Fruit fly (Drosophila melanogaster) whole organism, embryonic: ENCODE results near the gene Shc.

ENCODE experiments used
- CG12744 ChIP-seq: fragments of 200-800 bp; sonication (Bioruptor generic); optimal IDR thresholded peaks from 2 replicates; lab custom pipeline; 2016; ENCODE audit warnings: missing biosample characterization, missing genetic modification characterization
- CG13624 ChIP-seq: fragments of 200-800 bp; sonication (Bioruptor generic); optimal IDR thresholded peaks from 2 replicates; lab custom pipeline; 2016; ENCODE audit warnings: missing biosample characterization, missing genetic modification characterization
- CG5245 ChIP-seq: fragments of 200-800 bp; sonication (Bioruptor generic); optimal IDR thresholded peaks from 3 replicates; lab custom pipeline; 2016; ENCODE audit warnings: missing biosample characterization, missing genetic modification characterization
- cg ChIP-seq: fragments of 200-800 bp; sonication (Bioruptor generic); optimal IDR thresholded peaks from 3 replicates; lab custom pipeline; 2019; ENCODE audit warnings: missing biosample characterization, mild to moderate bottlenecking, missing genetic modification characterization, moderate library complexity
- inv ChIP-seq: fragments of 200-800 bp; sonication (Bioruptor generic); IDR thresholded peaks from 2 replicates; pipeline ENCODE4 v1.3.6; 2022; ENCODE audit warnings: missing biosample characterization, missing genetic modification characterization; ENCODE audit not compliant: partially characterized antibody
- nau ChIP-seq: fragments of 200-800 bp; sonication (Bioruptor generic); optimal IDR thresholded peaks from 3 replicates; lab custom pipeline; 2017; ENCODE audit warnings: missing biosample characterization, mild to moderate bottlenecking, missing genetic modification characterization, missing genetic modification reagents

DNA sequence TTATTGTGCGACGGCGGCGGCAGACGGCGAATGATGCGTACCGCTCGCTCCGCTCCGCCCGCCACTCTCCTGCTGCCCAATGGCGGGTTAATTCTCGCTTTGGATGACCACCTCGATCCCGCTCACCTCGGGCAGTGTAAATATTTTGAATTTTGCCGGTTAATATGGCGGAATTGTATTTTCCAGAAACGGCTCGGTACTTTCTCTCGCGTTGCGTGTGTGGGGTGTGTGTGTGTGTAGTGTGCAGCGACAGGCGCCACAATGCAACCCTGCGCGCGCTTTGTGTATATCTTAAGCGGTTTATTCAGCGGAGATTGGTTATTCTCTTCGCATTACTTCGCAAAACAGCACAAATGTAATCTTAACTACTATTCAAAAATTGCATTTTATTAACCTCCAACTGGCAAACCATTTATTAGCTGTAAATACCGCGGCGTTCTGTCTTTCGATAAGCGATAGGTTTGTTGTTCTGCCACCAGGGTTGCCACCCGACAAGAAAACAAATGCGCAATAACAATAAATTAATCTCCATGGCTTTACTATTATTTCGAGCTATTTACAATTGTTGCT is 29.1 kb downstream of the Shc start, which contains the start of the genes phol and CG3552:
- TF ChIP-seq CG13624 (GFP tag; lab: Kevin White, UChicago) (peak; percentile 88), inv (GFP tag; lab: Robert Waterston, UW) (peak; percentile 39), CG12744 (GFP tag; lab: Kevin White, UChicago) (no peak), nau (no peak), CG5245 (GFP tag; lab: Kevin White, UChicago) (peak; percentile 98), cg (GFP tag; lab: Kevin White, UChicago) (peak; percentile 85)
